Worm (Caenorhabditis elegans): ENCODE data around the gene mutd-1.

- TF ChIP-seq aly-2 (tag; optimal IDR thresholded peaks at IDR 0.05): no peak
- TF ChIP-seq hlh-11 (tag; optimal IDR thresholded peaks at IDR 0.05): no peak
- TF ChIP-seq jun-1 (tag; optimal IDR thresholded peaks at IDR 0.05): no peak
- no peak for TF ChIP-seq skn-1 (tag; optimal IDR thresholded peaks at IDR 0.05)
- TF ChIP-seq spr-1 (tag; optimal IDR thresholded peaks at IDR 0.05): no peak
- no peak for TF ChIP-seq pha-4 (GFP tag; IDR thresholded peaks at IDR 0.05)
- no peak for TF ChIP-seq pha-4 (tag; optimal IDR thresholded peaks at IDR 0.05)
- TF ChIP-seq ces-1 (GFP tag; optimal IDR thresholded peaks at IDR 0.05): no peak
These were observed 20.5 kb upstream of the mutd-1 start, which contains the start of gene C34D4.2 for ce11 chrIV:7154356-7154755.
